Worm (Caenorhabditis elegans) whole organism, young adult: ENCODE data around the gene ZK829.3.
A peak's percentile ranks its signal among the peaks of the same experiment; 100 is the strongest.

Experiments
- B0336.3 ChIP-seq: fragments of 200-800 bp; sonication (Bioruptor generic); IDR thresholded peaks from 2 replicates; pipeline ENCODE4 v1.3.6; 2022; ENCODE audit warnings: missing genetic modification characterization, missing compliant biosample characterization
- D2030.7 ChIP-seq: fragments of 200-800 bp; sonication (Bioruptor generic); IDR thresholded peaks from 2 replicates; pipeline ENCODE4 v1.3.6; 2022; ENCODE audit warnings: missing genetic modification reagents, missing genetic modification characterization, missing compliant biosample characterization
- F10E7.11 ChIP-seq: sonication (generic microtip); optimal IDR thresholded peaks from 2 replicates; lab custom pipeline; 2017; ENCODE audit warnings: mild to moderate bottlenecking, missing genetic modification characterization, moderate library complexity, missing compliant biosample characterization
- F22D6.2 ChIP-seq: sonication (generic microtip); optimal IDR thresholded peaks from 2 replicates; lab custom pipeline; 2016; ENCODE audit warnings: mild to moderate bottlenecking, missing genetic modification characterization, missing compliant biosample characterization
- F33H1.4 ChIP-seq: fragments of 200-800 bp; sonication (Bioruptor generic); IDR thresholded peaks from 2 replicates; pipeline ENCODE4 v1.3.6; 2022; ENCODE audit warnings: missing genetic modification reagents, missing genetic modification characterization, missing compliant biosample characterization
- F49E8.2 ChIP-seq: sonication (generic microtip); optimal IDR thresholded peaks from 3 replicates; lab custom pipeline; 2017; ENCODE audit warnings: missing genetic modification characterization, mild to moderate bottlenecking, missing compliant biosample characterization, antibody characterized with exemption, moderate library complexity; ENCODE audit not compliant: insufficient read depth
- F55B11.4 ChIP-seq: sonication (generic microtip); optimal IDR thresholded peaks from 2 replicates; lab custom pipeline; 2016; ENCODE audit warnings: missing compliant biosample characterization, missing genetic modification characterization, borderline replicate concordance; ENCODE audit not compliant: insufficient read depth
- F57A8.1 ChIP-seq: fragments of 200-800 bp; sonication (Bioruptor generic); optimal IDR thresholded peaks from 2 replicates; lab custom pipeline; 2018; ENCODE audit warnings: mild to moderate bottlenecking, missing genetic modification characterization, moderate library complexity, missing compliant biosample characterization
- K11D2.4 ChIP-seq: fragments of 200-800 bp; sonication (Bioruptor generic); IDR thresholded peaks from 2 replicates; pipeline ENCODE4 v1.3.6; 2022; ENCODE audit warnings: missing genetic modification reagents, missing genetic modification characterization, missing compliant biosample characterization
- T07F8.4 ChIP-seq: sonication (generic microtip); optimal IDR thresholded peaks from 2 replicates; lab custom pipeline; 2016; ENCODE audit warnings: mild to moderate bottlenecking, missing genetic modification characterization, moderate library complexity, missing compliant biosample characterization
- ama-1 ChIP-seq, 3 experiments: fragments of 150-350 bp in 1 of 3; sonication (generic microtip) in 2 of 3; optimal IDR thresholded peaks; 2 replicates each; lab custom pipeline; 2014 to 2018; ENCODE audit warnings: missing biosample characterization in 2 of 3, missing genetic modification characterization in 2 of 3, missing genetic modification reagents in 2 of 3
- aptf-3 ChIP-seq: fragments of 200-800 bp; sonication (Bioruptor generic); IDR thresholded peaks from 2 replicates; pipeline ENCODE4 v1.3.6; 2022; ENCODE audit warnings: missing genetic modification characterization, missing compliant biosample characterization
- athp-1 ChIP-seq: sonication (generic microtip); optimal IDR thresholded peaks from 2 replicates; lab custom pipeline; 2017; ENCODE audit warnings: mild to moderate bottlenecking, missing genetic modification characterization, missing compliant biosample characterization
- ccch-3 ChIP-seq: fragments of 200-800 bp; sonication (Bioruptor generic); optimal IDR thresholded peaks from 2 replicates; lab custom pipeline; 2018; ENCODE audit warnings: mild to moderate bottlenecking, missing genetic modification characterization, missing compliant biosample characterization
- cebp-1 ChIP-seq, 2 experiments: fragments of 200-800 bp in 1 of 2; sonication (Bioruptor generic) in 1 of 2; sonication (generic microtip) in 1 of 2; IDR thresholded peaks in 1 of 2; optimal IDR thresholded peaks in 1 of 2; 2 replicates each; pipeline versions ENCODE4 v1.3.6 to Lab custom; 2017 to 2022; ENCODE audit warnings: missing compliant biosample characterization in 2 of 2, missing genetic modification characterization in 2 of 2, mild to moderate bottlenecking in 1 of 2, missing genetic modification reagents in 1 of 2, moderate library complexity in 1 of 2
- ceh-40 ChIP-seq: fragments of 200-800 bp; sonication (Bioruptor generic); IDR thresholded peaks from 2 replicates; pipeline ENCODE4 v1.3.6; 2022; ENCODE audit warnings: missing genetic modification characterization, missing compliant biosample characterization
- dpff-1 ChIP-seq: sonication (generic microtip); optimal IDR thresholded peaks from 2 replicates; lab custom pipeline; 2017; ENCODE audit warnings: mild to moderate bottlenecking, missing genetic modification characterization, missing compliant biosample characterization
- dpl-1 ChIP-seq: fragments of 150-350 bp; optimal IDR thresholded peaks from 2 replicates; lab custom pipeline; 2014; ENCODE audit warnings: missing biosample characterization, missing genetic modification reagents, missing genetic modification characterization
- efl-1 ChIP-seq: fragments of 150-350 bp; optimal IDR thresholded peaks from 2 replicates; lab custom pipeline; 2014; ENCODE audit warnings: missing biosample characterization, missing genetic modification reagents, missing genetic modification characterization
- egl-44 ChIP-seq: fragments of 200-800 bp; sonication (Bioruptor generic); IDR thresholded peaks from 2 replicates; pipeline ENCODE4 v1.3.6; 2022; ENCODE audit warnings: missing genetic modification reagents, missing genetic modification characterization, missing compliant biosample characterization
- egrh-3 ChIP-seq: fragments of 200-800 bp; sonication (Bioruptor generic); IDR thresholded peaks from 2 replicates; pipeline ENCODE4 v1.3.6; 2022; ENCODE audit warnings: missing genetic modification reagents, missing genetic modification characterization, missing compliant biosample characterization
- ekl-4 ChIP-seq: fragments of 200-800 bp; sonication (Bioruptor generic); IDR thresholded peaks from 2 replicates; pipeline ENCODE4 v1.3.6; 2022; ENCODE audit warnings: missing genetic modification reagents, missing genetic modification characterization, missing compliant biosample characterization
- ets-4 ChIP-seq: fragments of 200-800 bp; sonication (Bioruptor generic); optimal IDR thresholded peaks from 2 replicates; lab custom pipeline; 2018; ENCODE audit warnings: mild to moderate bottlenecking, missing genetic modification characterization, missing compliant biosample characterization
- gei-17 ChIP-seq: fragments of 200-800 bp; sonication (Bioruptor generic); optimal IDR thresholded peaks from 2 replicates; lab custom pipeline; 2018; ENCODE audit warnings: mild to moderate bottlenecking, missing genetic modification characterization, missing compliant biosample characterization
- hrde-1 ChIP-seq: sonication (generic microtip); optimal IDR thresholded peaks from 2 replicates; lab custom pipeline; 2016; ENCODE audit warnings: missing genetic modification characterization, mild to moderate bottlenecking, missing compliant biosample characterization, moderate library complexity, missing genotype, missing genetic modification reagents, borderline replicate concordance
- hsf-1 ChIP-seq: fragments of 200-800 bp; sonication (Bioruptor generic); IDR thresholded peaks from 2 replicates; pipeline ENCODE4 v1.3.6; 2022; ENCODE audit warnings: missing genetic modification reagents, missing genetic modification characterization, missing compliant biosample characterization
- let-526 ChIP-seq: fragments of 200-800 bp; sonication (Bioruptor generic); IDR thresholded peaks from 2 replicates; pipeline ENCODE4 v1.3.6; 2022; ENCODE audit warnings: missing genetic modification reagents, missing genetic modification characterization, missing compliant biosample characterization
- lin-26 ChIP-seq: fragments of 200-800 bp; sonication (Bioruptor generic); IDR thresholded peaks from 2 replicates; pipeline ENCODE4 v1.3.6; 2022; ENCODE audit warnings: missing genetic modification reagents, missing genetic modification characterization, missing compliant biosample characterization
- lir-1 ChIP-seq: fragments of 200-800 bp; sonication (Bioruptor generic); conservative IDR thresholded peaks from 2 replicates; pipeline ENCODE4 v1.3.6; 2022; ENCODE audit warnings: missing genetic modification reagents, missing genetic modification characterization, missing compliant biosample characterization
- madf-10 ChIP-seq: sonication (generic microtip); optimal IDR thresholded peaks from 2 replicates; lab custom pipeline; 2016; ENCODE audit warnings: mild to moderate bottlenecking, missing genetic modification characterization, missing compliant biosample characterization
- madf-3 ChIP-seq: fragments of 200-800 bp; sonication (Bioruptor generic); IDR thresholded peaks from 2 replicates; pipeline ENCODE4 v1.3.6; 2022; ENCODE audit warnings: missing genetic modification reagents, missing genetic modification characterization, missing compliant biosample characterization
- madf-6 ChIP-seq: fragments of 200-800 bp; sonication (Bioruptor generic); IDR thresholded peaks from 2 replicates; pipeline ENCODE4 v1.3.6; 2022; ENCODE audit warnings: missing genetic modification reagents, missing genetic modification characterization, missing compliant biosample characterization
- madf-8 ChIP-seq: fragments of 200-800 bp; sonication (Bioruptor generic); conservative IDR thresholded peaks from 2 replicates; pipeline ENCODE4 v1.3.6; 2022; ENCODE audit warnings: missing genetic modification reagents, missing genetic modification characterization, missing compliant biosample characterization
- mcd-1 ChIP-seq: fragments of 200-800 bp; sonication (Bioruptor generic); IDR thresholded peaks from 2 replicates; pipeline ENCODE4 v1.3.6; 2022; ENCODE audit warnings: missing genetic modification reagents, missing genetic modification characterization, missing compliant biosample characterization
- nfyb-1 ChIP-seq: fragments of 200-800 bp; sonication (Bioruptor generic); IDR thresholded peaks from 2 replicates; pipeline ENCODE4 v1.3.6; 2022; ENCODE audit warnings: missing genetic modification reagents, missing genetic modification characterization, missing compliant biosample characterization
- nhr-80 ChIP-seq: sonication (generic microtip); optimal IDR thresholded peaks from 2 replicates; lab custom pipeline; 2016; ENCODE audit warnings: missing genetic modification characterization, missing compliant biosample characterization
- repo-1 ChIP-seq: sonication (generic microtip); optimal IDR thresholded peaks from 2 replicates; lab custom pipeline; 2017; ENCODE audit warnings: mild to moderate bottlenecking, missing genetic modification characterization, missing compliant biosample characterization
- sdz-38 ChIP-seq: sonication (generic microtip); optimal IDR thresholded peaks from 2 replicates; lab custom pipeline; 2016; ENCODE audit warnings: missing genotype, missing genetic modification characterization, missing compliant biosample characterization
- sea-2 ChIP-seq: fragments of 200-800 bp; sonication (Bioruptor generic); IDR thresholded peaks from 2 replicates; pipeline ENCODE4 v1.3.6; 2022; ENCODE audit warnings: missing genetic modification characterization, missing compliant biosample characterization
- snpc-1.1 ChIP-seq: sonication (generic microtip); optimal IDR thresholded peaks from 2 replicates; lab custom pipeline; 2017; ENCODE audit warnings: missing genetic modification characterization, mild to moderate bottlenecking, missing compliant biosample characterization, antibody characterized with exemption, moderate library complexity, missing genotype, missing genetic modification reagents; ENCODE audit not compliant: insufficient read depth
- snpc-4 ChIP-seq, 5 experiments: fragments of 150-350 bp in 1 of 5; sonication (generic microtip) in 4 of 5; optimal IDR thresholded peaks; 2 replicates each; lab custom pipeline; 2014 to 2018; ENCODE audit warnings: missing genetic modification characterization in 5 of 5, missing biosample characterization in 3 of 5, antibody characterized with exemption in 2 of 5, mild to moderate bottlenecking in 2 of 5, missing compliant biosample characterization in 2 of 5, missing genotype in 2 of 5, moderate library complexity in 2 of 5, missing genetic modification reagents in 1 of 5
- somi-1 ChIP-seq: fragments of 200-800 bp; sonication (Bioruptor generic); optimal IDR thresholded peaks from 2 replicates; lab custom pipeline; 2018; ENCODE audit warnings: mild to moderate bottlenecking, missing genetic modification characterization, missing compliant biosample characterization
- tbp1 ChIP-seq: fragments of 200-800 bp; sonication (Bioruptor generic); optimal IDR thresholded peaks from 2 replicates; lab custom pipeline; 2018; ENCODE audit warnings: mild to moderate bottlenecking, missing genetic modification characterization, missing compliant biosample characterization
- tlf-1 ChIP-seq: fragments of 200-800 bp; sonication (Bioruptor generic); optimal IDR thresholded peaks from 2 replicates; lab custom pipeline; 2018; ENCODE audit warnings: mild to moderate bottlenecking, missing genetic modification characterization, missing compliant biosample characterization
- unc-130 ChIP-seq: sonication (generic microtip); optimal IDR thresholded peaks from 2 replicates; lab custom pipeline; 2016; ENCODE audit warnings: missing genetic modification reagents, missing genetic modification characterization, missing compliant biosample characterization
- zfh-2 ChIP-seq: fragments of 200-800 bp; sonication (Bioruptor generic); conservative IDR thresholded peaks from 2 replicates; pipeline ENCODE4 v1.3.6; 2022; ENCODE audit warnings: missing genetic modification reagents, missing genetic modification characterization, missing compliant biosample characterization
- ztf-25 ChIP-seq: fragments of 200-800 bp; sonication (Bioruptor generic); IDR thresholded peaks from 2 replicates; pipeline ENCODE4 v1.3.6; 2022; ENCODE audit warnings: missing genetic modification reagents, missing genetic modification characterization, missing compliant biosample characterization

The ZK829.3 gene

DNA sequence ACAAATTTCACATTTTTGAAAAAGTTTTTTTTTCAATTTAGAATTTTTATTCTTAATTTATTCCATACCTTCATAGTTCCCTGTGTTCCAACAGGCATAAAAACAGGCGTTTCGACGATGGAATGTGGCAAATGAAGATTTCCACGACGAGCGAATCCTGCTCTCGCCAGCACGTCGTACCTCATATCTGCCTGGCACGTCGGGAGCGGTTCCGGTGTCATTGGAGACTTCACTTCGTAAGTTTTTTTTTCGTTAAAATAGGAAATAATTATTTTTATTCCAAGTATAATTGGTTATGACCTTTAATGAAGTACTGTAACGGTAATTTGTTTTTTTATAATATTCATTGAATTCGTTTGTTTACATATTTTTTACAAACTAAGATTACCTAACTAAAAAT lies 14.1 kb upstream of the ZK829.3 start, which contains the start of gene tgt-1:
TSS of gene tgt-1 (minus strand) at position 232 of the 400 bp plus-strand sequence.
- TF ChIP-seq F57A8.1 (GFP tag; lab: Kevin White, UChicago) (no peak), sea-2 (no peak), K11D2.4 (GFP tag; lab: Robert Waterston, UW) (no peak), ets-4 (no peak), lin-26 (GFP tag; lab: Robert Waterston, UW) (no peak), snpc-1.1 (tag; lab: Kevin White, UChicago) (no peak), F22D6.2 (tag; lab: Kevin White, UChicago) (no peak), ceh-40 (GFP tag; lab: Robert Waterston, UW) (no peak), egrh-3 (GFP tag; lab: Robert Waterston, UW) (no peak), let-526 (GFP tag; lab: Robert Waterston, UW) (no peak), ama-1 (optimal IDR thresholded peaks at IDR 0.05; lab: Kevin White, UChicago) (no peak), ama-1 (GFP tag; optimal IDR thresholded peaks at IDR 0.05; lab: Kevin White, UChicago) (peak in 1 of 2 experiments; percentile 49), T07F8.4 (tag; lab: Kevin White, UChicago) (no peak), ztf-25 (GFP tag; lab: Robert Waterston, UW) (no peak), sdz-38 (no peak), nhr-80 (no peak), tbp1 (GFP tag; lab: Kevin White, UChicago) (peak; percentile 7), tlf-1 (GFP tag; lab: Kevin White, UChicago) (peak; percentile 16), F10E7.11 (no peak), madf-8 (GFP tag; lab: Robert Waterston, UW) (no peak), B0336.3 (peak; percentile 60; the same call in 1 of the 2 replicates), unc-130 (GFP tag; lab: Kevin White, UChicago) (no peak), madf-10 (tag; lab: Kevin White, UChicago) (no peak), dpff-1 (no peak), ekl-4 (GFP tag; lab: Robert Waterston, UW) (no peak; the same call in 1 of the 2 replicates), zfh-2 (GFP tag; lab: Robert Waterston, UW) (no peak), aptf-3 (no peak), dpl-1 (GFP tag; lab: Kevin White, UChicago) (no peak), athp-1 (tag; lab: Kevin White, UChicago) (no peak), egl-44 (GFP tag; lab: Robert Waterston, UW) (no peak), hsf-1 (GFP tag; lab: Robert Waterston, UW) (0 out of 2 replicates have a peak, but pooled peaks have one; percentile 22), madf-6 (peak; percentile 41), somi-1 (GFP tag; lab: Kevin White, UChicago) (no peak), F55B11.4 (tag; lab: Kevin White, UChicago) (no peak), mcd-1 (0 out of 2 replicates have a peak, but pooled peaks have one; percentile 13), lir-1 (GFP tag; lab: Robert Waterston, UW) (no peak), hrde-1 (tag; lab: Kevin White, UChicago) (no peak), repo-1 (tag; lab: Kevin White, UChicago) (peak; percentile 3), efl-1 (GFP tag; lab: Kevin White, UChicago) (no peak), madf-3 (GFP tag; lab: Robert Waterston, UW) (peak; percentile 82), nfyb-1 (GFP tag; lab: Robert Waterston, UW) (peak; percentile 66), ccch-3 (no peak), cebp-1 (GFP tag; IDR thresholded peaks at IDR 0.05; lab: Robert Waterston, UW) (no peak), cebp-1 (tag; optimal IDR thresholded peaks at IDR 0.05; lab: Kevin White, UChicago) (peak; percentile 29), F33H1.4 (no peak), gei-17 (GFP tag; lab: Kevin White, UChicago) (no peak), D2030.7 (no peak), snpc-4 (GFP tag; optimal IDR thresholded peaks at IDR 0.05; lab: Kevin White, UChicago) (no peak), snpc-4 (tag; optimal IDR thresholded peaks at IDR 0.05; lab: Kevin White, UChicago) (peak in 2 of 4 experiments; percentile 3 to 40), F49E8.2 (tag; lab: Kevin White, UChicago) (no peak)
